Fruit fly (Drosophila melanogaster) whole organism, prepupa: ENCODE measurements around the gene nebu.
A peak's percentile ranks its signal among the peaks of the same experiment; 100 is the strongest.

Experiments used
- CG10669 ChIP-seq: fragments of 200-800 bp; sonication (Bioruptor generic); optimal IDR thresholded peaks from 3 replicates; lab custom pipeline; 2018; ENCODE audit warnings: missing biosample characterization, mild to moderate bottlenecking, missing genetic modification characterization, moderate library complexity
- CG15336 ChIP-seq: fragments of 200-800 bp; sonication (Bioruptor generic); IDR thresholded peaks from 2 replicates; pipeline ENCODE4 v1.3.6; 2022; ENCODE audit warnings: missing biosample characterization, missing genetic modification characterization
- CG1621 ChIP-seq: fragments of 200-800 bp; sonication (Bioruptor generic); optimal IDR thresholded peaks from 3 replicates; lab custom pipeline; 2018; ENCODE audit warnings: missing biosample characterization, mild to moderate bottlenecking, missing genetic modification characterization
- CG16779 ChIP-seq: fragments of 200-800 bp; sonication (Bioruptor generic); optimal IDR thresholded peaks from 3 replicates; lab custom pipeline; 2017; ENCODE audit warnings: missing biosample characterization, mild to moderate bottlenecking, missing genetic modification characterization
- CG3032 ChIP-seq: fragments of 200-800 bp; optimal IDR thresholded peaks from 2 replicates; lab custom pipeline; 2019; ENCODE audit warnings: missing biosample characterization, mild to moderate bottlenecking, missing genetic modification characterization, moderate library complexity
- CG31627 ChIP-seq: fragments of 200-800 bp; sonication (Bioruptor generic); optimal IDR thresholded peaks from 3 replicates; lab custom pipeline; 2016; ENCODE audit warnings: missing biosample characterization, missing genetic modification characterization
- CG3919 ChIP-seq: fragments of 200-800 bp; sonication (Bioruptor generic); optimal IDR thresholded peaks from 3 replicates; lab custom pipeline; 2016; ENCODE audit warnings: missing biosample characterization, missing genetic modification characterization
- CG4318 ChIP-seq: fragments of 200-800 bp; sonication (Bioruptor generic); optimal IDR thresholded peaks from 3 replicates; lab custom pipeline; 2017; ENCODE audit warnings: missing biosample characterization, mild to moderate bottlenecking, missing genetic modification characterization
- CG6163 ChIP-seq: fragments of 200-800 bp; sonication (Bioruptor generic); IDR thresholded peaks from 3 replicates; pipeline ENCODE4 v1.3.6; 2022; ENCODE audit warnings: missing biosample characterization, missing genetic modification characterization
- CG6792 ChIP-seq: fragments of 200-800 bp; sonication (Bioruptor generic); optimal IDR thresholded peaks from 3 replicates; lab custom pipeline; 2016; ENCODE audit warnings: missing biosample characterization, missing genetic modification characterization
- CG6808 ChIP-seq: fragments of 200-800 bp; sonication (Bioruptor generic); optimal IDR thresholded peaks from 3 replicates; lab custom pipeline; 2017; ENCODE audit warnings: missing biosample characterization, missing genetic modification characterization, mild to moderate bottlenecking, moderate library complexity, missing genetic modification reagents
- CG6854 ChIP-seq: fragments of 200-800 bp; sonication (Bioruptor generic); optimal IDR thresholded peaks from 2 replicates; lab custom pipeline; 2017; ENCODE audit warnings: missing biosample characterization, mild to moderate bottlenecking, missing genetic modification characterization
- CG7368 ChIP-seq: fragments of 200-800 bp; sonication (Bioruptor generic); optimal IDR thresholded peaks from 3 replicates; lab custom pipeline; 2016; ENCODE audit warnings: missing biosample characterization, missing genetic modification characterization
- CG8119 ChIP-seq: fragments of 200-800 bp; sonication (Bioruptor generic); IDR thresholded peaks from 3 replicates; pipeline ENCODE4 v1.3.6; 2022; ENCODE audit warnings: missing biosample characterization, missing genetic modification characterization
- CG8319 ChIP-seq: fragments of 200-800 bp; sonication (Bioruptor generic); optimal IDR thresholded peaks from 3 replicates; lab custom pipeline; 2016; ENCODE audit warnings: missing biosample characterization, missing genetic modification characterization
- CG8632 ChIP-seq: fragments of 200-800 bp; sonication (Bioruptor generic); optimal IDR thresholded peaks from 3 replicates; lab custom pipeline; 2016; ENCODE audit warnings: missing biosample characterization, missing genetic modification characterization
- CG9139 ChIP-seq: fragments of 200-800 bp; sonication (Bioruptor generic); optimal IDR thresholded peaks from 3 replicates; lab custom pipeline; 2017; ENCODE audit warnings: missing biosample characterization, mild to moderate bottlenecking, missing genetic modification characterization
- Eip78C ChIP-seq: fragments of 200-800 bp; sonication (Bioruptor generic); peaks from one replicate; lab custom pipeline; 2016; ENCODE audit warnings: missing biosample characterization, missing genetic modification characterization
- Eip93F ChIP-seq: fragments of 200-800 bp; sonication (Bioruptor generic); optimal IDR thresholded peaks from 2 replicates; lab custom pipeline; 2016; ENCODE audit warnings: missing biosample characterization, mild to moderate bottlenecking, missing genetic modification characterization
- Hr38 ChIP-seq: sonication (Bioruptor generic); optimal IDR thresholded peaks from 2 replicates; lab custom pipeline; 2016; ENCODE audit warnings: missing biosample characterization, missing genetic modification characterization
- Hr4 ChIP-seq: fragments of 200-800 bp; sonication (Bioruptor generic); optimal IDR thresholded peaks from 3 replicates; lab custom pipeline; 2016; ENCODE audit warnings: missing biosample characterization, missing genetic modification characterization
- Met ChIP-seq: fragments of 200-800 bp; sonication (Bioruptor generic); optimal IDR thresholded peaks from 3 replicates; lab custom pipeline; 2016; ENCODE audit warnings: missing biosample characterization, missing genetic modification characterization
- Sox102F ChIP-seq: fragments of 200-800 bp; sonication (Bioruptor generic); optimal IDR thresholded peaks from 2 replicates; lab custom pipeline; 2016; ENCODE audit warnings: missing biosample characterization, mild to moderate bottlenecking, missing genetic modification characterization
- Sox14 ChIP-seq: fragments of 200-800 bp; sonication (Bioruptor generic); optimal IDR thresholded peaks from 3 replicates; lab custom pipeline; 2016; ENCODE audit warnings: missing biosample characterization, missing genetic modification characterization
- Sox15 ChIP-seq: fragments of 200-800 bp; sonication (Bioruptor generic); optimal IDR thresholded peaks from 3 replicates; lab custom pipeline; 2016; ENCODE audit warnings: missing biosample characterization, missing genetic modification characterization
- achi ChIP-seq: fragments of 200-800 bp; sonication (Bioruptor generic); optimal IDR thresholded peaks from 3 replicates; lab custom pipeline; 2016; ENCODE audit warnings: missing biosample characterization, missing genetic modification characterization
- cyc ChIP-seq: fragments of 200-800 bp; sonication (Bioruptor generic); optimal IDR thresholded peaks from 3 replicates; lab custom pipeline; 2016; ENCODE audit warnings: missing biosample characterization, missing genetic modification characterization
- dac ChIP-seq: fragments of 200-800 bp; sonication (Bioruptor generic); optimal IDR thresholded peaks from 2 replicates; lab custom pipeline; 2017; ENCODE audit warnings: missing biosample characterization, mild to moderate bottlenecking, missing genetic modification characterization
- dsx ChIP-seq: fragments of 200-800 bp; optimal IDR thresholded peaks from 3 replicates; lab custom pipeline; 2019; ENCODE audit warnings: missing biosample characterization, mild to moderate bottlenecking, missing genetic modification characterization, moderate library complexity; ENCODE audit not compliant: poor library complexity, severe bottlenecking
- esn ChIP-seq: fragments of 200-800 bp; sonication (Bioruptor generic); optimal IDR thresholded peaks from 2 replicates; lab custom pipeline; 2016; ENCODE audit warnings: missing biosample characterization, mild to moderate bottlenecking, missing genetic modification characterization, moderate library complexity
- fd59A ChIP-seq: fragments of 200-800 bp; sonication (Bioruptor generic); optimal IDR thresholded peaks from 2 replicates; lab custom pipeline; 2017; ENCODE audit warnings: missing biosample characterization, mild to moderate bottlenecking, missing genetic modification characterization, missing genetic modification reagents
- fkh ChIP-seq: fragments of 200-800 bp; sonication (Bioruptor generic); optimal IDR thresholded peaks from 3 replicates; lab custom pipeline; 2017; ENCODE audit warnings: missing biosample characterization, mild to moderate bottlenecking, missing genetic modification characterization, moderate library complexity
- pdm3 ChIP-seq: fragments of 200-800 bp; sonication (Bioruptor generic); optimal IDR thresholded peaks from 3 replicates; lab custom pipeline; 2016; ENCODE audit warnings: missing biosample characterization, missing genetic modification characterization
- salr ChIP-seq, 2 experiments: fragments of 200-800 bp; sonication (Bioruptor generic); optimal IDR thresholded peaks; 3 replicates each; lab custom pipeline; 2016 to 2018; ENCODE audit warnings: missing biosample characterization in 2 of 2, missing genetic modification characterization in 2 of 2, mild to moderate bottlenecking in 1 of 2
- ss ChIP-seq, 2 experiments: fragments of 200-800 bp; sonication (Bioruptor generic); optimal IDR thresholded peaks; 2 replicates in 1 of 2; 3 replicates in 1 of 2; lab custom pipeline; 2017 to 2018; ENCODE audit warnings: mild to moderate bottlenecking in 2 of 2, missing biosample characterization in 2 of 2, missing genetic modification characterization in 2 of 2, moderate library complexity in 1 of 2
- vri ChIP-seq: fragments of 200-800 bp; sonication (Bioruptor generic); optimal IDR thresholded peaks from 3 replicates; lab custom pipeline; 2016; ENCODE audit warnings: missing biosample characterization, mild to moderate bottlenecking, missing genetic modification characterization

The nebu gene

dm6 chr3L:12806290-12806743, 36.6 kb downstream of the nebu start (continued):
- peak; percentile 66 for TF ChIP-seq Hr4 (GFP tag; lab: Kevin White, UChicago)
- TF ChIP-seq CG6808 (GFP tag; lab: Kevin White, UChicago) = no peak
- peak; percentile 69 for TF ChIP-seq CG15336 (GFP tag; lab: Robert Waterston, UW)
- no peak for TF ChIP-seq CG9139 (GFP tag; lab: Kevin White, UChicago)
- TF ChIP-seq CG6792 (GFP tag; lab: Kevin White, UChicago) = peak; percentile 57
- TF ChIP-seq CG4318 (GFP tag; lab: Kevin White, UChicago) = no peak
- TF ChIP-seq CG3032 (tag; lab: Kevin White, UChicago) = peak; percentile 60
- no peak for TF ChIP-seq CG3919 (GFP tag; lab: Kevin White, UChicago)
- TF ChIP-seq fd59A (GFP tag; lab: Kevin White, UChicago) = no peak
- TF ChIP-seq CG6854 (GFP tag; lab: Kevin White, UChicago) = no peak
- peak; percentile 67 for TF ChIP-seq achi
- no peak for TF ChIP-seq Hr38
- no peak for TF ChIP-seq dac (GFP tag; lab: Kevin White, UChicago)
- no peak for TF ChIP-seq vri (GFP tag; lab: Kevin White, UChicago)
- peak; percentile 25 for TF ChIP-seq CG31627
- TF ChIP-seq Met (GFP tag; lab: Kevin White, UChicago) = peak; percentile 56
- TF ChIP-seq CG8632 (GFP tag; lab: Kevin White, UChicago) = peak; percentile 67
- TF ChIP-seq CG10669 (GFP tag; lab: Kevin White, UChicago) = no peak
- peak; percentile 33 for TF ChIP-seq cyc (GFP tag; lab: Kevin White, UChicago)

DNA sequence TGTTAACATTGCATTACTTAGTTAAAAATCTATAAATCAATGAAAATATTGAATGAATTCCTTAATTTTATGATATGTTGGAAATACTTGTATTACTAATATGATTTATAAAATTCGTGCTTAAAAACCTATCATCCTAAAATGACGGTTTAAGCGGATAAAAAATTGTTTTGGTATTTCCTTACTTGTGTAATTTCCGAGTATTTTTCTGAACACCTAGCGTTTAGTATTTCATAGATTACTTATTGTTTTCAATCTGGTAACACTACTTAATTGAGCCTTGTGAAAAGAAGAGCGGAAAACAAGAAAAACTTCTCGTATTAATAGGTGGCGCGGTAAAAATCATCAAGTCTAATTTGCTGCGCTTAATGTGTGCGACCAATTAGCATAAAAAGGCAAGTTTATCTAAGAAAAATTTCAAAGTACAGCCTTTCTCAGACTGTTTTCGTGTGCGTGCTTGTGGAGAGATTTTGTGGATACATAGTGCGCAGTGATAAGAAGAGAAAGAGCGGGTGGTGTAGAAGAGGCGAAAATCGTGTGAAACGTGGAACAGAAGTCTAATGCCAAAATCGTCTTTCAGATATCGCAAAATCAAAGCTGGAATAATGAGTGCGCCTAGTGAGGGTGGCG, 37.1 kb downstream of the nebu start, which contains the start of gene Sap130:
Gene Sap130 (plus strand): TSS at position 243 of the 630 bp plus-strand sequence.
- no peak for TF ChIP-seq CG16779
- TF ChIP-seq Eip93F (GFP tag; lab: Kevin White, UChicago) = no peak
- peak; percentile 2 for TF ChIP-seq dsx (GFP tag; lab: Kevin White, UChicago)
- TF ChIP-seq ss (GFP tag; optimal IDR thresholded peaks at IDR 0.05; lab: Kevin White, UChicago) = no peak
- TF ChIP-seq Eip78C (GFP tag; lab: Kevin White, UChicago) = peak; percentile 20
- no peak for TF ChIP-seq CG8319 (GFP tag; lab: Kevin White, UChicago)
- TF ChIP-seq, all 60 proteins: peak for 2

DNA sequence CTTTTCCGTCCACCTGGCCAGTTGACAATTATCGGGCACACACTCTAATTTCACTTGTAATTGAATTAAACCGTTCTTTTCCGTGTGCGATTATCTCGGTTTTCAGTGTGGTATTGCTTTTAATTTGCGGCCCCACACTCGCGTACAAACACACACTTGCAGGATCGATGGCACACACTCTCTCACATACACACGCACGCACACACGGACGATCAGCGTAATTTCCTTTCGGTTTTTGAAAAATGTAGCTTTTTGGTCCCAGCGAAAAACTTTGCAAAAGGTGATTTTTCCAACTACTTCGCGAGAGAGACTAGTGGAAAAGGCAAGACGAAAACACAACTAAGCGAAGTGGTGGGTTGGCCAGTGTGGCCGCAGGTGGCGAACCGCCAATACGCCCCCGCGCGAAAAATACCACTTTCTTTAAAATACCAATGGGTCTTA, 38.2 kb downstream of the nebu start, which contains the start of gene Atg1:
Gene Atg1 (minus strand): TSS at position 387 of the 441 bp plus-strand sequence.
- TF ChIP-seq CG8119 (no peak), salr (GFP tag; optimal IDR thresholded peaks at IDR 0.05; lab: Kevin White, UChicago) (no peak), Sox14 (GFP tag; lab: Kevin White, UChicago) (peak; percentile 9), Hr4 (GFP tag; lab: Kevin White, UChicago) (no peak), vri (GFP tag; lab: Kevin White, UChicago) (peak; percentile 33), CG16779 (no peak), esn (GFP tag; lab: Kevin White, UChicago) (peak; percentile 8), CG6163 (GFP tag; lab: Robert Waterston, UW) (peak; percentile 49; the same call in 2 of the 3 replicates), CG6792 (GFP tag; lab: Kevin White, UChicago) (no peak), CG6854 (GFP tag; lab: Kevin White, UChicago) (peak; percentile 44), CG7368 (GFP tag; lab: Kevin White, UChicago) (no peak), fkh (GFP tag; lab: Kevin White, UChicago) (no peak), Sox102F (no peak), CG1621 (tag; lab: Kevin White, UChicago) (no peak), pdm3 (GFP tag; lab: Kevin White, UChicago) (no peak), Sox15 (GFP tag; lab: Kevin White, UChicago) (no peak), Eip78C (GFP tag; lab: Kevin White, UChicago) (peak; percentile 85), CG15336 (GFP tag; lab: Robert Waterston, UW) (no peak)
